ENCODE assay signal across 1 fruit fly cellular context in genomic region chr2L:8937837-8938413, dm6.
A peak's percentile ranks its signal among the peaks of the same experiment; 100 is the strongest.
TF ChIP-seq lines count a peak whose summit lies in the region.

No protein-coding gene starts in this region.

TF ChIP-seq in whole organism, embryonic, 481 proteins besides CTCF, POLR2A, EP300 and RAD21 (continued from another document):
- TF ChIP-seq CG15269 (tag; optimal IDR thresholded peaks at IDR 0.05; lab: Kevin White, UChicago), result peak; percentile 56
- no peak for TF ChIP-seq Lhr (GFP tag; optimal IDR thresholded peaks at IDR 0.05; lab: Kevin White, UChicago)
- no peak for TF ChIP-seq CG7556 (GFP tag; optimal IDR thresholded peaks at IDR 0.05; lab: Kevin White, UChicago)
- no peak for TF ChIP-seq CG11093 (GFP tag; IDR thresholded peaks at IDR 0.05; lab: Robert Waterston, UW)
- TF ChIP-seq CG4328 (GFP tag; optimal IDR thresholded peaks at IDR 0.05; lab: Kevin White, UChicago), result no peak
- TF ChIP-seq CG7271 (tag; optimal IDR thresholded peaks at IDR 0.05; lab: Kevin White, UChicago), result no peak
- peak; percentile 19 for TF ChIP-seq cg (GFP tag; optimal IDR thresholded peaks at IDR 0.05; lab: Kevin White, UChicago)
- peak; percentile 53 for TF ChIP-seq MTF-1 (GFP tag; optimal IDR thresholded peaks at IDR 0.05; lab: Kevin White, UChicago; ENCODE audit: borderline replicate concordance)
- no peak for TF ChIP-seq danr (GFP tag; IDR thresholded peaks at IDR 0.05; lab: Robert Waterston, UW)
- no peak for TF ChIP-seq CG4424 (GFP tag; optimal IDR thresholded peaks at IDR 0.05; lab: Kevin White, UChicago)
- TF ChIP-seq CHES-1-like (GFP tag; optimal IDR thresholded peaks at IDR 0.05; lab: Kevin White, UChicago), result no peak
- TF ChIP-seq CG5953 (GFP tag; IDR thresholded peaks at IDR 0.05; lab: Robert Waterston, UW), result no peak
- TF ChIP-seq CG17568 (GFP tag; optimal IDR thresholded peaks at IDR 0.05; lab: Kevin White, UChicago), result peak; percentile 59
- TF ChIP-seq CG13424 (tag; optimal IDR thresholded peaks at IDR 0.05; lab: Kevin White, UChicago), result peak; percentile 25
- TF ChIP-seq CG7987 (GFP tag; optimal IDR thresholded peaks at IDR 0.05; lab: Kevin White, UChicago), result peak; percentile 6
- TF ChIP-seq Sox100B (GFP tag; optimal IDR thresholded peaks at IDR 0.05; lab: Kevin White, UChicago), result peak; percentile 34
- TF ChIP-seq jumu (GFP tag; optimal IDR thresholded peaks at IDR 0.05; lab: Kevin White, UChicago), result no peak
- no peak for TF ChIP-seq Ets65A (GFP tag; lab: Kevin White, UChicago)
- TF ChIP-seq vvl (GFP tag; IDR thresholded peaks at IDR 0.05; lab: Robert Waterston, UW), result no peak
- no peak for TF ChIP-seq CG10321 (GFP tag; IDR thresholded peaks at IDR 0.05; lab: Robert Waterston, UW)
- TF ChIP-seq sob (GFP tag; IDR thresholded peaks at IDR 0.05; lab: Robert Waterston, UW), result no peak
- peak; percentile 28 for TF ChIP-seq exex (tag; optimal IDR thresholded peaks at IDR 0.05; lab: Kevin White, UChicago)
- no peak for TF ChIP-seq pnt (GFP tag; optimal IDR thresholded peaks at IDR 0.05; lab: Kevin White, UChicago)
- no peak for TF ChIP-seq CG18011 (GFP tag; optimal IDR thresholded peaks at IDR 0.05; lab: Kevin White, UChicago)
- TF ChIP-seq CG17359 (tag; optimal IDR thresholded peaks at IDR 0.05; lab: Kevin White, UChicago), result peak; percentile 28
- TF ChIP-seq bbx (GFP tag; IDR thresholded peaks at IDR 0.05; lab: Robert Waterston, UW; ENCODE audit: partially characterized antibody), result no peak
- no peak for TF ChIP-seq CG15696 (tag; optimal IDR thresholded peaks at IDR 0.05; lab: Kevin White, UChicago)
- no peak for TF ChIP-seq CG31441 (GFP tag; IDR thresholded peaks at IDR 0.05; lab: Robert Waterston, UW)
- peak; percentile 5 for TF ChIP-seq CG8924 (tag; optimal IDR thresholded peaks at IDR 0.05; lab: Kevin White, UChicago)
- TF ChIP-seq gro (GFP tag; optimal IDR thresholded peaks at IDR 0.05; lab: Kevin White, UChicago), result no peak
- TF ChIP-seq ind (GFP tag; optimal IDR thresholded peaks at IDR 0.05; lab: Kevin White, UChicago), result no peak
- TF ChIP-seq vfl (GFP tag; optimal IDR thresholded peaks at IDR 0.05; lab: Kevin White, UChicago), result no peak
- TF ChIP-seq CG11695 (GFP tag; IDR thresholded peaks at IDR 0.05; lab: Robert Waterston, UW), result no peak
- no peak for TF ChIP-seq H2.0 (GFP tag; IDR thresholded peaks at IDR 0.05; lab: Robert Waterston, UW)
- no peak for TF ChIP-seq lov (optimal IDR thresholded peaks at IDR 0.05; lab: Kevin White, UChicago)
- TF ChIP-seq lov (GFP tag; IDR thresholded peaks at IDR 0.05; lab: Robert Waterston, UW), result no peak
- TF ChIP-seq Deaf1 (tag; optimal IDR thresholded peaks at IDR 0.05; lab: Kevin White, UChicago), result no peak
- no peak for TF ChIP-seq CG6654 (GFP tag; optimal IDR thresholded peaks at IDR 0.05; lab: Kevin White, UChicago)
- TF ChIP-seq dmrt99B (tag; optimal IDR thresholded peaks at IDR 0.05; lab: Kevin White, UChicago), result peak; percentile 33
- no peak for TF ChIP-seq Ravus (GFP tag; IDR thresholded peaks at IDR 0.05; lab: Robert Waterston, UW)
- no peak for TF ChIP-seq oc (tag; optimal IDR thresholded peaks at IDR 0.05; lab: Kevin White, UChicago)
- TF ChIP-seq CG42726 (GFP tag; IDR thresholded peaks at IDR 0.05; lab: Robert Waterston, UW; ENCODE audit: partially characterized antibody), result no peak
- TF ChIP-seq CG30431 (GFP tag; optimal IDR thresholded peaks at IDR 0.05; lab: Kevin White, UChicago), result no peak
- no peak for TF ChIP-seq gfzf (GFP tag; optimal IDR thresholded peaks at IDR 0.05; lab: Kevin White, UChicago)
- peak; percentile 22 for TF ChIP-seq Hmr (GFP tag; optimal IDR thresholded peaks at IDR 0.05; lab: Kevin White, UChicago)
- no peak for TF ChIP-seq CG1602 (GFP tag; optimal IDR thresholded peaks at IDR 0.05; lab: Kevin White, UChicago)
- TF ChIP-seq Adf1 (GFP tag; IDR thresholded peaks at IDR 0.05; lab: Robert Waterston, UW), result no peak
- TF ChIP-seq CG15514 (GFP tag; optimal IDR thresholded peaks at IDR 0.05; lab: Kevin White, UChicago), result peak; percentile 34
- no peak for TF ChIP-seq dati (GFP tag; IDR thresholded peaks at IDR 0.05; lab: Robert Waterston, UW)
- peak; percentile 22 for TF ChIP-seq sd (tag; optimal IDR thresholded peaks at IDR 0.05; lab: Kevin White, UChicago)
- TF ChIP-seq CG1603 (tag; optimal IDR thresholded peaks at IDR 0.05; lab: Kevin White, UChicago), result peak; percentile 17
- no peak for TF ChIP-seq H15 (GFP tag; IDR thresholded peaks at IDR 0.05; lab: Robert Waterston, UW)
- no peak for TF ChIP-seq hkb (optimal IDR thresholded peaks at IDR 0.05; lab: Kevin White, UChicago)
- TF ChIP-seq hkb (GFP tag; IDR thresholded peaks at IDR 0.05; lab: Robert Waterston, UW), result no peak
- no peak for TF ChIP-seq CG6254 (GFP tag; optimal IDR thresholded peaks at IDR 0.05; lab: Kevin White, UChicago)
- no peak for TF ChIP-seq wor (GFP tag; IDR thresholded peaks at IDR 0.05; lab: Robert Waterston, UW)
- peak; percentile 30 for TF ChIP-seq Fer3 (tag; optimal IDR thresholded peaks at IDR 0.05; lab: Kevin White, UChicago)
- TF ChIP-seq CG7357 (GFP tag; IDR thresholded peaks at IDR 0.05; lab: Robert Waterston, UW), result no peak
